Fruit fly (Drosophila melanogaster): Measurements from ENCODE around the gene CG33969.

Gene CG33969

DNA sequence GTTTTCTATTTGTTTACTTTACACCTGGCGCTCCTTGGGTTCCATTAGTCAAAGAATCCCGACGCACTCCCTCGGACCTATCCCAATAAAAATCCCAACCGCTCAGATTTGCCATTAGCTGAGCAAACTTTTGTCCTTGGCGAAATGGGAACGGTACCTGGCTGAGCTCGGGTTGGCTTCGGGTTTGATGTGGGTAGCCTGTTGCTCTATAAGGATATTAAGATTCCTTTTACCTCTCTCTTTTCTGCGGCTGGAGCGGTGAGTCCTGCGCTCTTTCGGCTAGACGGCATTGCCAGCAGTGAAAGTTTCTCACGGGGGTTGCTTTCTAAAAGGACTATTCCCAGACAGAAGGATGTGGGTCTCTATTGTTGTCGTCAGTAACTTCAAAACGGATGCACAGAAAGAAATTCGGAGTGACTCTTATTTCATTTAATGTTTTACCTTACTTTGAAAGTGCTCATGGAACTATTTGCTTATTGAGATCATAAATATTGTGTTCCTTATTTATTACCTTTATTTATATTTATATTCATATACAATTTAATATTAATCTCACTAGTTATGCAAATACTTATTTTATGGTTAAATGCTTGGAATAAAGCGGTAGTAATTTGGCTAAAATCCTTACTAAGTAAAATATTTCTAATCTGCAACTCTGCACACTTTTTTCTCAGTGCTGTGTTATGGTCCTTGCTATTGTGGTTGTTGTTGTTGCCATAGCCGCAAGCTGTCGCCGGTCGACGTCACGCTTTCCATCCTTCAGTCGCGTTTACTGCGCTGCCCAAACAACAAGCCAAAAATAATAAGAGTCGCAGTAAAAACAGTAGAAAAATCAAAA, 48.5 kb upstream of the CG33969 start, which contains the start of gene CG5910 (continued):
- TF ChIP-seq CG11294 (GFP tag; IDR thresholded peaks at IDR 0.05) = peak; percentile 18; the same call in 1 of the 2 replicates

dm6 chr3L:20440902-20441429, 47.6 kb upstream of the CG33969 start:
- no peak for TF ChIP-seq vri (GFP tag; optimal IDR thresholded peaks at IDR 0.05)
- no peak for TF ChIP-seq salr (GFP tag; optimal IDR thresholded peaks at IDR 0.05)
- no peak for TF ChIP-seq CG10669 (GFP tag; optimal IDR thresholded peaks at IDR 0.05)
- no peak for TF ChIP-seq achi (GFP tag; optimal IDR thresholded peaks at IDR 0.05)
- TF ChIP-seq pdm3 (GFP tag; optimal IDR thresholded peaks at IDR 0.05) = no peak
- no peak for TF ChIP-seq CG10631 (GFP tag; optimal IDR thresholded peaks at IDR 0.05)
- no peak for TF ChIP-seq fkh (GFP tag; optimal IDR thresholded peaks at IDR 0.05)

dm6 chr3L:20439772-20440171, 46.4 kb upstream of the CG33969 start, which contains the start of gene Hpd:
Gene Hpd (minus strand): TSS chr3L:20439872.
- no peak for TF ChIP-seq CG10631 (GFP tag; optimal IDR thresholded peaks at IDR 0.05)
- no peak for TF ChIP-seq vri (GFP tag; optimal IDR thresholded peaks at IDR 0.05)
- no peak for TF ChIP-seq CG1621 (tag; optimal IDR thresholded peaks at IDR 0.05)
- no peak for TF ChIP-seq CG6808 (GFP tag; optimal IDR thresholded peaks at IDR 0.05)
- no peak for TF ChIP-seq fkh (GFP tag; optimal IDR thresholded peaks at IDR 0.05)
- TF ChIP-seq CG8632 (GFP tag; optimal IDR thresholded peaks at IDR 0.05) = no peak
- no peak for TF ChIP-seq lz (GFP tag; optimal IDR thresholded peaks at IDR 0.05)
- no peak for TF ChIP-seq CG31627 (GFP tag; optimal IDR thresholded peaks at IDR 0.05)
- no peak for TF ChIP-seq Hr39 (GFP tag; optimal IDR thresholded peaks at IDR 0.05)
- no peak for TF ChIP-seq OdsH (GFP tag; optimal IDR thresholded peaks at IDR 0.05)
- TF ChIP-seq Eip78C (GFP tag) = no peak
- no peak for TF ChIP-seq CG6163 (GFP tag; IDR thresholded peaks at IDR 0.05)
- no peak for TF ChIP-seq net (GFP tag; optimal IDR thresholded peaks at IDR 0.05)
- TF ChIP-seq CG4318 (GFP tag; optimal IDR thresholded peaks at IDR 0.05) = no peak
- no peak for TF ChIP-seq CG6792 (GFP tag; optimal IDR thresholded peaks at IDR 0.05)
- no peak for TF ChIP-seq Ets21C (GFP tag; optimal IDR thresholded peaks at IDR 0.05)
- no peak for TF ChIP-seq Sox14 (GFP tag; optimal IDR thresholded peaks at IDR 0.05)
- no peak for TF ChIP-seq CG8119 (GFP tag; IDR thresholded peaks at IDR 0.05)
- TF ChIP-seq dac (GFP tag; optimal IDR thresholded peaks at IDR 0.05) = no peak

DNA sequence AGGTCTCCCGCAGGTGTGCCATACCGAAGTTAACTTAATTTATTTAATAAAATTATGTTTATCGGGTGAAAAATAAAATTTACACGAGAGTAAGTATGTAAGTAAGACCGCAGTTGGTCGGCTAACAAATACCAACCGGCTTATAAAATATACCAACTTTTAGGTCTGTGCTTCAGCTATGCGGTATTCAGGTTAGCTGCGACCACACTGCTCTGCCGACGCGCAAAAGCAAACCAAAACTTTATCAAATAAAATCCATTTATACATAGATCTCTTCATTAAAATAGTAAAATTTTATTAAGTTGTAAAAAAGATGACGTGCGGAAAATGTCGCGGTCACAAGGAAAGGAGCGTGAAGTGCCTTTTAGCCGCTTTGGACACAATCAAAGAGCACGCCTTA, 42.7 kb upstream of the CG33969 start, which contains the start of the genes mRpL15 and CtIP:
Gene mRpL15, minus strand, starts transcription at position 141 of the 400 bp plus-strand sequence.
Gene CtIP, plus strand, starts transcription at position 182 of the 400 bp plus-strand sequence.
- TF ChIP-seq Eip93F (GFP tag; optimal IDR thresholded peaks at IDR 0.05) (peak; percentile 25), CG6792 (GFP tag; optimal IDR thresholded peaks at IDR 0.05) (no peak), CG6163 (GFP tag; IDR thresholded peaks at IDR 0.05) (no peak), Smox (GFP tag; optimal IDR thresholded peaks at IDR 0.05) (no peak), dac (GFP tag; optimal IDR thresholded peaks at IDR 0.05) (no peak), OdsH (GFP tag; optimal IDR thresholded peaks at IDR 0.05) (no peak), CG3032 (tag; optimal IDR thresholded peaks at IDR 0.05) (no peak), eg (GFP tag; IDR thresholded peaks at IDR 0.05) (no peak), achi (GFP tag; optimal IDR thresholded peaks at IDR 0.05) (no peak), esn (GFP tag; optimal IDR thresholded peaks at IDR 0.05) (peak; percentile 16)

dm6 chr3L:20432297-20432696, 38.9 kb upstream of the CG33969 start, which contains the start of the genes Las and Psn:
Gene Las (minus strand): TSS chr3L:20432361.
Gene Psn (plus strand): TSS chr3L:20432468.
- TF ChIP-seq esn (GFP tag; optimal IDR thresholded peaks at IDR 0.05) (peak; percentile 38), Ets96B (tag; optimal IDR thresholded peaks at IDR 0.05) (no peak), CG34406 (GFP tag; optimal IDR thresholded peaks at IDR 0.05) (no peak), lz (GFP tag; optimal IDR thresholded peaks at IDR 0.05) (peak; percentile 15), Eip93F (GFP tag; optimal IDR thresholded peaks at IDR 0.05) (no peak), Gug (GFP tag; IDR thresholded peaks at IDR 0.05) (no peak), Sox14 (GFP tag; optimal IDR thresholded peaks at IDR 0.05) (peak; percentile 82), acj6 (GFP tag; optimal IDR thresholded peaks at IDR 0.05) (no peak)

Measured in whole organism, prepupa.